Worm (Caenorhabditis elegans) whole organism, L1 larva: ENCODE measurements around the gene nhr-31.

Experiments used
- C04F5.9 ChIP-seq: sonication (generic microtip); optimal IDR thresholded peaks from 2 replicates; lab custom pipeline; 2016; ENCODE audit warnings: missing genetic modification characterization, missing compliant biosample characterization
- F16B12.6 ChIP-seq: fragments of 150-350 bp; optimal IDR thresholded peaks from 2 replicates; lab custom pipeline; 2014; ENCODE audit warnings: missing biosample characterization, missing genetic modification characterization
- blmp-1 ChIP-seq: fragments of 150-350 bp; optimal IDR thresholded peaks from 2 replicates; lab custom pipeline; 2014; ENCODE audit warnings: missing biosample characterization, missing genetic modification characterization
- ceh-8 ChIP-seq: fragments of 200-800 bp; sonication (Bioruptor generic); optimal IDR thresholded peaks from 2 replicates; lab custom pipeline; 2018; ENCODE audit warnings: mild to moderate bottlenecking, missing genetic modification characterization, moderate library complexity, missing compliant biosample characterization
- ceh-82 ChIP-seq, 3 experiments: fragments of 150-350 bp in 1 of 3; sonication (generic microtip) in 2 of 3; optimal IDR thresholded peaks; 2 replicates each; lab custom pipeline; 2014 to 2017; ENCODE audit warnings: missing biosample characterization in 3 of 3, missing genetic modification characterization in 3 of 3
- dpl-1 ChIP-seq, 3 experiments: fragments of 150-350 bp in 2 of 3; sonication (generic microtip) in 1 of 3; optimal IDR thresholded peaks; 2 replicates each; lab custom pipeline; 2014 to 2017; ENCODE audit warnings: missing biosample characterization in 3 of 3, missing genetic modification characterization in 3 of 3, missing genetic modification reagents in 3 of 3
- egl-13 ChIP-seq: sonication (generic microtip); optimal IDR thresholded peaks from 2 replicates; lab custom pipeline; 2016; ENCODE audit warnings: missing genotype, missing genetic modification reagents, missing genetic modification characterization, missing compliant biosample characterization
- egl-27 ChIP-seq, 2 experiments: fragments of 150-350 bp in 1 of 2; sonication (generic microtip); optimal IDR thresholded peaks; 3 replicates each; lab custom pipeline; 2017 to 2018; ENCODE audit warnings: missing biosample characterization in 2 of 2, missing genetic modification characterization in 2 of 2, missing genetic modification reagents in 2 of 2
- grh-1 ChIP-seq: fragments of 200-800 bp; sonication (Bioruptor generic); IDR thresholded peaks from 2 replicates; pipeline ENCODE4 v1.3.6; 2022; ENCODE audit warnings: missing genetic modification reagents, missing genetic modification characterization, missing compliant biosample characterization
- jun-1 ChIP-seq: fragments of 150-350 bp; optimal IDR thresholded peaks from 2 replicates; lab custom pipeline; 2014; ENCODE audit warnings: missing biosample characterization, missing genetic modification reagents, missing genetic modification characterization
- lin-14 ChIP-seq: fragments of 200-800 bp; sonication (Bioruptor generic); optimal IDR thresholded peaks from 2 replicates; lab custom pipeline; 2018; ENCODE audit warnings: mild to moderate bottlenecking, missing genetic modification characterization, moderate library complexity, missing compliant biosample characterization
- lsy-2 ChIP-seq, 2 experiments: fragments of 150-350 bp; optimal IDR thresholded peaks; 2 replicates each; lab custom pipeline; 2014; ENCODE audit warnings: missing biosample characterization in 2 of 2, missing genetic modification characterization in 2 of 2
- nhr-12 ChIP-seq: sonication (generic microtip); optimal IDR thresholded peaks from 2 replicates; lab custom pipeline; 2017; ENCODE audit warnings: missing biosample characterization, missing genetic modification characterization
- nhr-47 ChIP-seq: sonication (generic microtip); optimal IDR thresholded peaks from 2 replicates; lab custom pipeline; 2016; ENCODE audit warnings: mild to moderate bottlenecking, missing genetic modification characterization, moderate library complexity, missing compliant biosample characterization
- nhr-71 ChIP-seq: sonication (generic microtip); optimal IDR thresholded peaks from 2 replicates; lab custom pipeline; 2016; ENCODE audit warnings: mild to moderate bottlenecking, missing genetic modification characterization, moderate library complexity, missing compliant biosample characterization
- nhr-84 ChIP-seq: sonication (generic microtip); optimal IDR thresholded peaks from 2 replicates; lab custom pipeline; 2017; ENCODE audit warnings: missing biosample characterization, missing genetic modification characterization
- nhr-90 ChIP-seq: sonication (generic microtip); optimal IDR thresholded peaks from 2 replicates; lab custom pipeline; 2016; ENCODE audit warnings: mild to moderate bottlenecking, missing genetic modification characterization, missing compliant biosample characterization; ENCODE audit not compliant: poor library complexity
- unc-98 ChIP-seq: fragments of 200-800 bp; sonication (Bioruptor generic); IDR thresholded peaks from 2 replicates; pipeline ENCODE4 v1.3.6; 2022; ENCODE audit warnings: missing genetic modification characterization, missing compliant biosample characterization
- vab-15 ChIP-seq: sonication (generic microtip); optimal IDR thresholded peaks from 2 replicates; lab custom pipeline; 2017; ENCODE audit warnings: missing genotype, mild to moderate bottlenecking, missing genetic modification characterization, missing compliant biosample characterization
- ztf-11 ChIP-seq, 2 experiments: sonication (generic microtip); optimal IDR thresholded peaks; 2 replicates each; lab custom pipeline; 2016 to 2017; ENCODE audit warnings: missing genetic modification characterization in 2 of 2, missing biosample characterization in 1 of 2, missing compliant biosample characterization in 1 of 2

Gene nhr-31

DNA sequence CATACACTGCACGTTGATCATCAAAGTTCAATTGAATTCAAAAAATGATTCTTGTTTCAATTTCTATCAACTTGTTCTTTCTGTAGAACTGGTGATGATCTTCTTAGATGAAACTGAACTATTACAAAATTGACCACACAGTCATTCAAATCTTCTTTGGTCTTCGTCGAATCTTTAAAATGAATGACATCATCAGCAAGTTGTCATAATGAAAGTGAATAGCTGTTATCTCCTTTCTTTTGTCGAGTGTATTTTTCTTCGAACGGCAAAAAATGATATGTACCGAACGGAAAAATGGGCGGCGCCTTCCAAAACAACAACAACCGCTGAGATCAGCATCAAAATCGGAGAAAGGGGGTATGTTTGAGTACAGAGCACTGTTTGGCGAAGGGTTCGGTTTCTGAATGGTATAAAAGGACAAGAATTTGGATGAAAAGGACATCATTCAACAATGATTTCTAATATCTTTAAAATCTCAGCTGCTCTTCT lies 51.8 kb downstream of the nhr-31 start, which contains the start of gene ora-1:
Gene ora-1 (plus strand): TSS at position 439 of the 489 bp plus-strand sequence.
- no peak for TF ChIP-seq nhr-12
- TF ChIP-seq nhr-47 (tag; lab: Kevin White, UChicago) = no peak
- no peak for TF ChIP-seq egl-13 (tag; lab: Kevin White, UChicago)
- TF ChIP-seq blmp-1 (tag; lab: Kevin White, UChicago) = peak; percentile 62

ce11 chrIV:7976210-7976609 lies 53.1 kb downstream of the nhr-31 start, which contains the start of gene F57H12.6:
TSS of gene F57H12.6 (minus strand) at chrIV:7976310.
- no peak for TF ChIP-seq grh-1
- TF ChIP-seq ceh-8 (GFP tag; lab: Kevin White, UChicago) = no peak
- no peak for TF ChIP-seq F16B12.6
- TF ChIP-seq vab-15 = no peak
- TF ChIP-seq lsy-2 (tag; optimal IDR thresholded peaks at IDR 0.05; lab: Kevin White, UChicago) = no peak
- no peak for TF ChIP-seq C04F5.9 (tag; lab: Kevin White, UChicago)
- no peak for TF ChIP-seq jun-1 (tag; lab: Kevin White, UChicago)
- TF ChIP-seq ceh-82 (tag; optimal IDR thresholded peaks at IDR 0.05; lab: Kevin White, UChicago) = no peak
- TF ChIP-seq dpl-1 (GFP tag; optimal IDR thresholded peaks at IDR 0.05; lab: Kevin White, UChicago) = no peak
- TF ChIP-seq nhr-71 (tag; lab: Kevin White, UChicago) = no peak
- no peak for TF ChIP-seq egl-27 (tag; optimal IDR thresholded peaks at IDR 0.05; lab: Kevin White, UChicago)
- no peak for TF ChIP-seq ztf-11 (tag; optimal IDR thresholded peaks at IDR 0.05; lab: Kevin White, UChicago)
- no peak for TF ChIP-seq lin-14 (GFP tag; lab: Kevin White, UChicago)
- no peak for TF ChIP-seq nhr-84 (tag; lab: Kevin White, UChicago)
- TF ChIP-seq unc-98 (GFP tag; lab: Robert Waterston, UW) = no peak
- TF ChIP-seq nhr-90 = no peak
